Worm (Caenorhabditis elegans) whole organism, L4/young adult: ENCODE results near the gene kin-15.

Source experiments
- W03F9.2 ChIP-seq: fragments of 150-350 bp; optimal IDR thresholded peaks from 2 replicates; lab custom pipeline; 2014; ENCODE audit warnings: missing biosample characterization, missing genetic modification characterization
- dao-5 ChIP-seq: sonication (generic microtip); optimal IDR thresholded peaks from 2 replicates; lab custom pipeline; 2016; ENCODE audit warnings: missing genotype, missing genetic modification characterization, moderate library complexity, missing compliant biosample characterization
- him-1 ChIP-seq: sonication (generic microtip); optimal IDR thresholded peaks from 2 replicates; lab custom pipeline; 2016; ENCODE audit warnings: missing genotype, missing genetic modification reagents, missing genetic modification characterization, missing compliant biosample characterization

The kin-15 gene

ce11 chrII:9445368-9445767, 11.9 kb upstream of the kin-15 start, which contains the start of gene R09D1.13:
R09D1.13 (minus strand) TSS chrII:9445468.
- no peak for TF ChIP-seq W03F9.2
- TF ChIP-seq dao-5 (tag; lab: Kevin White, UChicago): no peak
- TF ChIP-seq him-1 (tag; lab: Kevin White, UChicago): no peak

- no peak for TF ChIP-seq him-1 (tag; lab: Kevin White, UChicago)
- TF ChIP-seq dao-5 (tag; lab: Kevin White, UChicago): no peak
- TF ChIP-seq W03F9.2: no peak
Observed at ce11 chrII:9443522-9443921, 10.0 kb upstream of the kin-15 start, which contains the start of gene chil-15. chil-15 (minus strand) TSS chrII:9443622.

ce11 chrII:9441838-9442237, 8.3 kb upstream of the kin-15 start, which contains the start of gene chil-16:
chil-16 (minus strand) TSS chrII:9441938.
- TF ChIP-seq him-1 (tag; lab: Kevin White, UChicago) (no peak), dao-5 (tag; lab: Kevin White, UChicago) (no peak), W03F9.2 (no peak)

- TF ChIP-seq W03F9.2 (no peak), him-1 (tag; lab: Kevin White, UChicago) (no peak), dao-5 (tag; lab: Kevin White, UChicago) (no peak)
Observed at ce11 chrII:9440060-9440459, 6.6 kb upstream of the kin-15 start, which contains the start of gene chil-17. chil-17 (minus strand) TSS chrII:9440160.

ce11 chrII:9438853-9439252, 5.3 kb upstream of the kin-15 start:
- TF ChIP-seq dao-5 (tag; lab: Kevin White, UChicago) (no peak), him-1 (tag; lab: Kevin White, UChicago) (no peak), W03F9.2 (no peak)

- TF ChIP-seq W03F9.2 (no peak), dao-5 (tag; lab: Kevin White, UChicago) (no peak), him-1 (tag; lab: Kevin White, UChicago) (no peak)
Observed at ce11 chrII:9438227-9438626, 4.7 kb upstream of the kin-15 start, which contains the start of gene chil-13. chil-13 (minus strand) TSS chrII:9438327.

ce11 chrII:9436009-9436408, 2.5 kb upstream of the kin-15 start, which contains the start of gene kin-16:
kin-16 (minus strand) TSS chrII:9436109.
- no peak for TF ChIP-seq dao-5 (tag; lab: Kevin White, UChicago)
- TF ChIP-seq W03F9.2: no peak
- no peak for TF ChIP-seq him-1 (tag; lab: Kevin White, UChicago)

- TF ChIP-seq W03F9.2 (no peak), dao-5 (tag; lab: Kevin White, UChicago) (no peak), him-1 (tag; lab: Kevin White, UChicago) (no peak)
Observed at ce11 chrII:9431119-9431518, 2.4 kb downstream of the kin-15 start.

- TF ChIP-seq W03F9.2 (no peak), dao-5 (tag; lab: Kevin White, UChicago) (no peak)
Observed at ce11 chrII:9427644-9428043, 5.9 kb downstream of the kin-15 start, which contains the start of gene M176.5. M176.5 (minus strand) TSS chrII:9427744.

- TF ChIP-seq W03F9.2 (no peak), dao-5 (tag; lab: Kevin White, UChicago) (no peak), him-1 (tag; lab: Kevin White, UChicago) (no peak)
Observed at ce11 chrII:9426076-9426475, 7.4 kb downstream of the kin-15 start, which contains the start of gene M176.10. M176.10 (minus strand) TSS chrII:9426176.

- TF ChIP-seq W03F9.2 (no peak), him-1 (tag; lab: Kevin White, UChicago) (no peak), dao-5 (tag; lab: Kevin White, UChicago) (no peak)
Observed at ce11 chrII:9421969-9422368, 11.5 kb downstream of the kin-15 start, which contains the start of gene M176.11. M176.11 (plus strand) TSS chrII:9422269.

ce11 chrII:9418843-9419532, 14.5 kb downstream of the kin-15 start:
- TF ChIP-seq W03F9.2 (no peak), dao-5 (tag; lab: Kevin White, UChicago) (no peak), him-1 (tag; lab: Kevin White, UChicago) (no peak)

- TF ChIP-seq him-1 (tag; lab: Kevin White, UChicago): no peak
- no peak for TF ChIP-seq dao-5 (tag; lab: Kevin White, UChicago)
- TF ChIP-seq W03F9.2: no peak
Observed at ce11 chrII:9418065-9418567, 15.4 kb downstream of the kin-15 start, which contains the start of the genes M176.4 and M176.16. M176.4 (plus strand) TSS chrII:9418365. M176.16 (plus strand) TSS chrII:9418517.
